Worm (Caenorhabditis elegans): ENCODE measurements around the gene mrps-33.
A peak's percentile ranks its signal among the peaks of the same experiment; 100 is the strongest.

The mrps-33 gene

DNA sequence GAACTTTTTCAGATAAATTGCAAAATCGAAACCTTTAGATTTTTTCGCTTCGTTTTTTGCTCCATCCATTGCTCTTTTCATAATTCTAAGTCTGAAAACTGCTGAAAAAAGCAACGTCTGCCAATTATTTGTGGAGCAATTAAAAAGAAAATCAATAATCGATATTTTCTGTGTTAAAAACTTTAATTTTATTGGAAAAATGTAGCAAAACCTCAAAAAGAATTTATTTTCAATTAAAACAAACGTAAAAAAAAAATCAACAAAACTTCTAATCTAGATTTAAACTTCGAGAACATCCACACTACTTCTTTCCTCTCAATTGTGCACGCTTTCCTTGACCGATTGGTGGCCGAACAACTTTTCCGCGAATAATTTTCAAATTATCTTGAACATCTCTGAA lies 532 bp downstream of the mrps-33 start, which contains the start of gene F21D5.5:
Gene F21D5.5, minus strand, starts transcription at position 101 of the 400 bp plus-strand sequence.
- TF ChIP-seq lin-35 (GFP tag; optimal IDR thresholded peaks at IDR 0.05) (no peak), fkh-3 (tag; optimal IDR thresholded peaks at IDR 0.05) (no peak), pbrm-1 (GFP tag; IDR thresholded peaks at IDR 0.05) (no peak), madf-10 (tag; optimal IDR thresholded peaks at IDR 0.05) (no peak), ama-1 (optimal IDR thresholded peaks at IDR 0.05) (no peak), ama-1 (GFP tag; optimal IDR thresholded peaks at IDR 0.05) (no peak), attf-3 (GFP tag; conservative IDR thresholded peaks at IDR 0.05) (no peak), Y53G8AR.9 (GFP tag; conservative IDR thresholded peaks at IDR 0.05) (no peak), aptf-2 (GFP tag; conservative IDR thresholded peaks at IDR 0.05) (no peak), nhr-120 (GFP tag; IDR thresholded peaks at IDR 0.05) (no peak), cebp-2 (GFP tag; IDR thresholded peaks at IDR 0.05) (no peak)

- no peak for TF ChIP-seq B0019.2 (GFP tag; conservative IDR thresholded peaks at IDR 0.05)
- no peak for TF ChIP-seq repo-1 (tag; optimal IDR thresholded peaks at IDR 0.05)
- TF ChIP-seq hrde-1 (tag; optimal IDR thresholded peaks at IDR 0.05; ENCODE audit: borderline replicate concordance) = no peak
- no peak for TF ChIP-seq tbp1 (GFP tag; optimal IDR thresholded peaks at IDR 0.05)
- TF ChIP-seq B0261.1 (tag; optimal IDR thresholded peaks at IDR 0.05) = no peak
- TF ChIP-seq F49E8.2 (tag; optimal IDR thresholded peaks at IDR 0.05; ENCODE audit: insufficient read depth) = no peak
- TF ChIP-seq rec-8 (tag; optimal IDR thresholded peaks at IDR 0.05) = no peak
- TF ChIP-seq madf-3 (GFP tag; IDR thresholded peaks at IDR 0.05) = no peak
- no peak for TF ChIP-seq athp-1 (tag; optimal IDR thresholded peaks at IDR 0.05)
- TF ChIP-seq nhr-80 (tag; optimal IDR thresholded peaks at IDR 0.05) = no peak
- TF ChIP-seq ztf-3 (GFP tag; optimal IDR thresholded peaks at IDR 0.05) = no peak
- no peak for TF ChIP-seq pbrm-1 (GFP tag; IDR thresholded peaks at IDR 0.05)
- TF ChIP-seq ZK185.1 (tag; optimal IDR thresholded peaks at IDR 0.05; ENCODE audit: poor library complexity, severe bottlenecking) = no peak
- no peak for TF ChIP-seq ccch-3 (GFP tag; optimal IDR thresholded peaks at IDR 0.05)
Measured at ce11 chrIV:8737787-8738186, 2.0 kb downstream of the mrps-33 start, which contains the start of gene F21D5.4. F21D5.4 (plus strand) TSS chrIV:8738087.

- TF ChIP-seq mel-28 (tag; optimal IDR thresholded peaks at IDR 0.05; ENCODE audit: borderline replicate concordance) = no peak
- TF ChIP-seq snpc-1.3 (tag; optimal IDR thresholded peaks at IDR 0.05; ENCODE audit: insufficient read depth) = no peak
- peak; percentile 73; the same call in 1 of the 2 replicates for TF ChIP-seq hmg-1.2 (GFP tag; IDR thresholded peaks at IDR 0.05)
Measured at ce11 chrIV:8737354-8737753, 2.5 kb downstream of the mrps-33 start.

ce11 chrIV:8730469-8730868 lies 9.4 kb downstream of the mrps-33 start, which contains the start of gene F21D5.3:
F21D5.3 (plus strand) TSS chrIV:8730815.
- TF ChIP-seq madf-6 (GFP tag; IDR thresholded peaks at IDR 0.05) = peak; percentile 42
- no peak for TF ChIP-seq attf-5 (GFP tag; optimal IDR thresholded peaks at IDR 0.05)
- TF ChIP-seq nhr-80 (tag; optimal IDR thresholded peaks at IDR 0.05) = peak; percentile 67
- no peak for TF ChIP-seq ztf-6 (GFP tag; IDR thresholded peaks at IDR 0.05)
- TF ChIP-seq snpc-4 (GFP tag; optimal IDR thresholded peaks at IDR 0.05) = peak; percentile 1
- no peak for TF ChIP-seq snpc-4 (tag; optimal IDR thresholded peaks at IDR 0.05)
- TF ChIP-seq hrde-1 (tag; optimal IDR thresholded peaks at IDR 0.05; ENCODE audit: borderline replicate concordance) = peak; percentile 15
- TF ChIP-seq cebp-1 (GFP tag; IDR thresholded peaks at IDR 0.05) = no peak
- peak; percentile 0 for TF ChIP-seq cebp-1 (tag; optimal IDR thresholded peaks at IDR 0.05)
- TF ChIP-seq ets-4 (GFP tag; optimal IDR thresholded peaks at IDR 0.05) = peak; percentile 10
- TF ChIP-seq nfya-2 (GFP tag; IDR thresholded peaks at IDR 0.05) = no peak
